Fruit fly (Drosophila melanogaster) whole organism, prepupa: ENCODE measurements around the gene CG8892.

Experiments used
- Blimp-1 ChIP-seq: fragments of 200-800 bp; sonication (Bioruptor generic); optimal IDR thresholded peaks from 3 replicates; lab custom pipeline; 2017; ENCODE audit warnings: missing biosample characterization, missing genetic modification characterization, mild to moderate bottlenecking, moderate library complexity, missing genetic modification reagents
- CG10669 ChIP-seq: fragments of 200-800 bp; sonication (Bioruptor generic); optimal IDR thresholded peaks from 3 replicates; lab custom pipeline; 2018; ENCODE audit warnings: missing biosample characterization, mild to moderate bottlenecking, missing genetic modification characterization, moderate library complexity
- CG11762 ChIP-seq: fragments of 200-800 bp; sonication (Bioruptor generic); optimal IDR thresholded peaks from 3 replicates; lab custom pipeline; 2016; ENCODE audit warnings: missing biosample characterization, missing genetic modification characterization; ENCODE audit not compliant: insufficient read depth
- CG11902 ChIP-seq: fragments of 200-800 bp; sonication (Bioruptor generic); optimal IDR thresholded peaks from 3 replicates; lab custom pipeline; 2016; ENCODE audit warnings: missing biosample characterization, missing genetic modification characterization
- CG15336 ChIP-seq: fragments of 200-800 bp; sonication (Bioruptor generic); IDR thresholded peaks from 2 replicates; pipeline ENCODE4 v1.3.6; 2022; ENCODE audit warnings: missing biosample characterization, missing genetic modification characterization
- CG1621 ChIP-seq: fragments of 200-800 bp; sonication (Bioruptor generic); optimal IDR thresholded peaks from 3 replicates; lab custom pipeline; 2018; ENCODE audit warnings: missing biosample characterization, mild to moderate bottlenecking, missing genetic modification characterization
- CG3032 ChIP-seq: fragments of 200-800 bp; optimal IDR thresholded peaks from 2 replicates; lab custom pipeline; 2019; ENCODE audit warnings: missing biosample characterization, mild to moderate bottlenecking, missing genetic modification characterization, moderate library complexity
- CG31627 ChIP-seq: fragments of 200-800 bp; sonication (Bioruptor generic); optimal IDR thresholded peaks from 3 replicates; lab custom pipeline; 2016; ENCODE audit warnings: missing biosample characterization, missing genetic modification characterization
- CG32006 ChIP-seq: fragments of 200-800 bp; sonication (Bioruptor generic); optimal IDR thresholded peaks from 3 replicates; lab custom pipeline; 2017; ENCODE audit warnings: missing biosample characterization, mild to moderate bottlenecking, missing genetic modification characterization
- CG34406 ChIP-seq: fragments of 200-800 bp; sonication (Bioruptor generic); optimal IDR thresholded peaks from 3 replicates; lab custom pipeline; 2016; ENCODE audit warnings: missing biosample characterization, missing genetic modification characterization
- CG4318 ChIP-seq: fragments of 200-800 bp; sonication (Bioruptor generic); optimal IDR thresholded peaks from 3 replicates; lab custom pipeline; 2017; ENCODE audit warnings: missing biosample characterization, mild to moderate bottlenecking, missing genetic modification characterization
- CG6163 ChIP-seq: fragments of 200-800 bp; sonication (Bioruptor generic); IDR thresholded peaks from 3 replicates; pipeline ENCODE4 v1.3.6; 2022; ENCODE audit warnings: missing biosample characterization, missing genetic modification characterization
- CG6276 ChIP-seq: fragments of 200-800 bp; sonication (Bioruptor generic); optimal IDR thresholded peaks from 2 replicates; lab custom pipeline; 2017; ENCODE audit warnings: missing biosample characterization, mild to moderate bottlenecking, missing genetic modification characterization
- CG6792 ChIP-seq: fragments of 200-800 bp; sonication (Bioruptor generic); optimal IDR thresholded peaks from 3 replicates; lab custom pipeline; 2016; ENCODE audit warnings: missing biosample characterization, missing genetic modification characterization
- CG6808 ChIP-seq: fragments of 200-800 bp; sonication (Bioruptor generic); optimal IDR thresholded peaks from 3 replicates; lab custom pipeline; 2017; ENCODE audit warnings: missing biosample characterization, missing genetic modification characterization, mild to moderate bottlenecking, moderate library complexity, missing genetic modification reagents
- CG6854 ChIP-seq: fragments of 200-800 bp; sonication (Bioruptor generic); optimal IDR thresholded peaks from 2 replicates; lab custom pipeline; 2017; ENCODE audit warnings: missing biosample characterization, mild to moderate bottlenecking, missing genetic modification characterization
- CG7368 ChIP-seq: fragments of 200-800 bp; sonication (Bioruptor generic); optimal IDR thresholded peaks from 3 replicates; lab custom pipeline; 2016; ENCODE audit warnings: missing biosample characterization, missing genetic modification characterization
- CG8119 ChIP-seq: fragments of 200-800 bp; sonication (Bioruptor generic); IDR thresholded peaks from 3 replicates; pipeline ENCODE4 v1.3.6; 2022; ENCODE audit warnings: missing biosample characterization, missing genetic modification characterization
- CG8319 ChIP-seq: fragments of 200-800 bp; sonication (Bioruptor generic); optimal IDR thresholded peaks from 3 replicates; lab custom pipeline; 2016; ENCODE audit warnings: missing biosample characterization, missing genetic modification characterization
- CG8632 ChIP-seq: fragments of 200-800 bp; sonication (Bioruptor generic); optimal IDR thresholded peaks from 3 replicates; lab custom pipeline; 2016; ENCODE audit warnings: missing biosample characterization, missing genetic modification characterization
- CG9139 ChIP-seq: fragments of 200-800 bp; sonication (Bioruptor generic); optimal IDR thresholded peaks from 3 replicates; lab custom pipeline; 2017; ENCODE audit warnings: missing biosample characterization, mild to moderate bottlenecking, missing genetic modification characterization
- Eip75B ChIP-seq: fragments of 200-800 bp; sonication (Bioruptor generic); optimal IDR thresholded peaks from 3 replicates; lab custom pipeline; 2016; ENCODE audit warnings: missing biosample characterization, missing genetic modification characterization
- Eip78C ChIP-seq: fragments of 200-800 bp; sonication (Bioruptor generic); peaks from one replicate; lab custom pipeline; 2016; ENCODE audit warnings: missing biosample characterization, missing genetic modification characterization
- Eip93F ChIP-seq: fragments of 200-800 bp; sonication (Bioruptor generic); optimal IDR thresholded peaks from 2 replicates; lab custom pipeline; 2016; ENCODE audit warnings: missing biosample characterization, mild to moderate bottlenecking, missing genetic modification characterization
- Ets21C ChIP-seq: fragments of 200-800 bp; sonication (Bioruptor generic); optimal IDR thresholded peaks from 3 replicates; lab custom pipeline; 2016; ENCODE audit warnings: missing biosample characterization, missing genetic modification characterization
- Ets96B ChIP-seq: fragments of 200-800 bp; optimal IDR thresholded peaks from 2 replicates; lab custom pipeline; 2019; ENCODE audit warnings: missing biosample characterization, mild to moderate bottlenecking, missing genetic modification characterization, moderate library complexity
- Gug ChIP-seq: fragments of 200-800 bp; sonication (Bioruptor generic); IDR thresholded peaks from 2 replicates; pipeline ENCODE4 v1.3.6; 2022; ENCODE audit warnings: missing biosample characterization, missing genetic modification characterization
- Hr39 ChIP-seq: fragments of 200-800 bp; sonication (Bioruptor generic); optimal IDR thresholded peaks from 2 replicates; lab custom pipeline; 2016; ENCODE audit warnings: missing biosample characterization, missing genetic modification characterization
- Hr4 ChIP-seq: fragments of 200-800 bp; sonication (Bioruptor generic); optimal IDR thresholded peaks from 3 replicates; lab custom pipeline; 2016; ENCODE audit warnings: missing biosample characterization, missing genetic modification characterization
- Lpt ChIP-seq: fragments of 200-800 bp; sonication (Bioruptor generic); optimal IDR thresholded peaks from 3 replicates; lab custom pipeline; 2016; ENCODE audit warnings: missing biosample characterization, missing genetic modification characterization
- OdsH ChIP-seq: fragments of 200-800 bp; sonication (Bioruptor generic); optimal IDR thresholded peaks from 3 replicates; lab custom pipeline; 2016; ENCODE audit warnings: missing biosample characterization, missing genetic modification characterization
- Sox102F ChIP-seq: fragments of 200-800 bp; sonication (Bioruptor generic); optimal IDR thresholded peaks from 2 replicates; lab custom pipeline; 2016; ENCODE audit warnings: missing biosample characterization, mild to moderate bottlenecking, missing genetic modification characterization
- Sox14 ChIP-seq: fragments of 200-800 bp; sonication (Bioruptor generic); optimal IDR thresholded peaks from 3 replicates; lab custom pipeline; 2016; ENCODE audit warnings: missing biosample characterization, missing genetic modification characterization
- Sox15 ChIP-seq: fragments of 200-800 bp; sonication (Bioruptor generic); optimal IDR thresholded peaks from 3 replicates; lab custom pipeline; 2016; ENCODE audit warnings: missing biosample characterization, missing genetic modification characterization
- achi ChIP-seq: fragments of 200-800 bp; sonication (Bioruptor generic); optimal IDR thresholded peaks from 3 replicates; lab custom pipeline; 2016; ENCODE audit warnings: missing biosample characterization, missing genetic modification characterization
- acj6 ChIP-seq: fragments of 200-800 bp; sonication (Bioruptor generic); optimal IDR thresholded peaks from 3 replicates; lab custom pipeline; 2016; ENCODE audit warnings: missing biosample characterization, missing genetic modification characterization
- cyc ChIP-seq: fragments of 200-800 bp; sonication (Bioruptor generic); optimal IDR thresholded peaks from 3 replicates; lab custom pipeline; 2016; ENCODE audit warnings: missing biosample characterization, missing genetic modification characterization
- dac ChIP-seq: fragments of 200-800 bp; sonication (Bioruptor generic); optimal IDR thresholded peaks from 2 replicates; lab custom pipeline; 2017; ENCODE audit warnings: missing biosample characterization, mild to moderate bottlenecking, missing genetic modification characterization
- dsx ChIP-seq: fragments of 200-800 bp; optimal IDR thresholded peaks from 3 replicates; lab custom pipeline; 2019; ENCODE audit warnings: missing biosample characterization, mild to moderate bottlenecking, missing genetic modification characterization, moderate library complexity; ENCODE audit not compliant: poor library complexity, severe bottlenecking
- eg ChIP-seq: fragments of 200-800 bp; sonication (Bioruptor generic); IDR thresholded peaks from 3 replicates; pipeline ENCODE4 v1.3.6; 2022; ENCODE audit warnings: missing biosample characterization, missing genetic modification characterization
- esn ChIP-seq: fragments of 200-800 bp; sonication (Bioruptor generic); optimal IDR thresholded peaks from 2 replicates; lab custom pipeline; 2016; ENCODE audit warnings: missing biosample characterization, mild to moderate bottlenecking, missing genetic modification characterization, moderate library complexity
- fd59A ChIP-seq: fragments of 200-800 bp; sonication (Bioruptor generic); optimal IDR thresholded peaks from 2 replicates; lab custom pipeline; 2017; ENCODE audit warnings: missing biosample characterization, mild to moderate bottlenecking, missing genetic modification characterization, missing genetic modification reagents
- fd85E ChIP-seq: fragments of 200-800 bp; sonication (Bioruptor generic); optimal IDR thresholded peaks from 3 replicates; lab custom pipeline; 2016; ENCODE audit warnings: missing biosample characterization, missing genetic modification characterization
- fkh ChIP-seq: fragments of 200-800 bp; sonication (Bioruptor generic); optimal IDR thresholded peaks from 3 replicates; lab custom pipeline; 2017; ENCODE audit warnings: missing biosample characterization, mild to moderate bottlenecking, missing genetic modification characterization, moderate library complexity
- lz ChIP-seq: fragments of 200-800 bp; sonication (Bioruptor generic); optimal IDR thresholded peaks from 3 replicates; lab custom pipeline; 2016; ENCODE audit warnings: missing biosample characterization, missing genetic modification characterization
- net ChIP-seq: fragments of 200-800 bp; sonication (Bioruptor generic); optimal IDR thresholded peaks from 3 replicates; lab custom pipeline; 2016; ENCODE audit warnings: missing biosample characterization, missing genetic modification characterization
- salr ChIP-seq, 2 experiments: fragments of 200-800 bp; sonication (Bioruptor generic); optimal IDR thresholded peaks; 3 replicates each; lab custom pipeline; 2016 to 2018; ENCODE audit warnings: missing biosample characterization in 2 of 2, missing genetic modification characterization in 2 of 2, mild to moderate bottlenecking in 1 of 2
- spab ChIP-seq: fragments of 200-800 bp; sonication (Bioruptor generic); optimal IDR thresholded peaks from 2 replicates; lab custom pipeline; 2017; ENCODE audit warnings: missing biosample characterization, mild to moderate bottlenecking, missing genetic modification characterization, missing genetic modification reagents
- svp ChIP-seq: fragments of 200-800 bp; sonication (Bioruptor generic); peaks from one replicate; lab custom pipeline; 2016; ENCODE audit warnings: missing biosample characterization, missing genetic modification characterization
- topi ChIP-seq: fragments of 200-800 bp; sonication (Bioruptor generic); optimal IDR thresholded peaks from 3 replicates; lab custom pipeline; 2016; ENCODE audit warnings: missing biosample characterization, missing genetic modification characterization
- vri ChIP-seq: fragments of 200-800 bp; sonication (Bioruptor generic); optimal IDR thresholded peaks from 3 replicates; lab custom pipeline; 2016; ENCODE audit warnings: missing biosample characterization, mild to moderate bottlenecking, missing genetic modification characterization

CG8892 gene

dm6 chr2L:4981278-4981966 lies at the start of gene CG8892, which contains the start of gene CG34126:
TSS of gene CG8892 (minus strand) at chr2L:4981592.
TSS of gene CG34126 (plus strand) at chr2L:4981614.
- peak; percentile 89 for TF ChIP-seq eg (GFP tag; lab: Robert Waterston, UW)
- TF ChIP-seq cyc (GFP tag; lab: Kevin White, UChicago), result peak; percentile 98
- TF ChIP-seq dac (GFP tag; lab: Kevin White, UChicago), result peak; percentile 96
- TF ChIP-seq svp (GFP tag; lab: Kevin White, UChicago), result peak; percentile 97
- TF ChIP-seq CG6163 (GFP tag; lab: Robert Waterston, UW), result peak; percentile 93
- TF ChIP-seq CG8632 (GFP tag; lab: Kevin White, UChicago), result peak; percentile 95
- TF ChIP-seq CG7368 (GFP tag; lab: Kevin White, UChicago), result peak; percentile 92
- peak; percentile 81 for TF ChIP-seq fkh (GFP tag; lab: Kevin White, UChicago)
- peak; percentile 95 for TF ChIP-seq vri (GFP tag; lab: Kevin White, UChicago)
- peak; percentile 98 for TF ChIP-seq Sox15 (GFP tag; lab: Kevin White, UChicago)
- peak; percentile 96 for TF ChIP-seq CG8319 (GFP tag; lab: Kevin White, UChicago)
- peak; percentile 96 for TF ChIP-seq Sox102F (GFP tag; lab: Kevin White, UChicago)
- TF ChIP-seq CG31627 (GFP tag; lab: Kevin White, UChicago), result peak; percentile 99
- TF ChIP-seq CG6854 (GFP tag; lab: Kevin White, UChicago), result peak; percentile 88
- peak; percentile 97 for TF ChIP-seq Sox14 (GFP tag; lab: Kevin White, UChicago)
- TF ChIP-seq CG10669 (GFP tag; lab: Kevin White, UChicago), result peak; percentile 95
- peak; percentile 98 for TF ChIP-seq esn (GFP tag; lab: Kevin White, UChicago)
- TF ChIP-seq CG6808, result peak; percentile 93
- peak; percentile 91 to 96 for TF ChIP-seq salr (GFP tag; optimal IDR thresholded peaks at IDR 0.05; lab: Kevin White, UChicago)
- peak; percentile 98 for TF ChIP-seq acj6 (GFP tag; lab: Kevin White, UChicago)
- peak; percentile 98 for TF ChIP-seq lz (GFP tag; lab: Kevin White, UChicago)
- TF ChIP-seq topi, result peak; percentile 97
- peak; percentile 96 for TF ChIP-seq Eip75B (GFP tag; lab: Kevin White, UChicago)
- peak; percentile 80 for TF ChIP-seq CG9139
- TF ChIP-seq CG4318 (GFP tag; lab: Kevin White, UChicago), result peak; percentile 96
- peak; percentile 94 for TF ChIP-seq Gug (GFP tag; lab: Robert Waterston, UW)
- peak; percentile 88 for TF ChIP-seq CG8119 (GFP tag; lab: Robert Waterston, UW)
- peak; percentile 84 for TF ChIP-seq CG15336 (GFP tag; lab: Robert Waterston, UW)
- peak; percentile 95 for TF ChIP-seq CG6792 (GFP tag; lab: Kevin White, UChicago)
- TF ChIP-seq fd85E (GFP tag; lab: Kevin White, UChicago), result peak; percentile 90
- peak; percentile 94 for TF ChIP-seq CG34406 (GFP tag; lab: Kevin White, UChicago)
- peak; percentile 94 for TF ChIP-seq net (GFP tag; lab: Kevin White, UChicago)
- TF ChIP-seq CG11762, result peak; percentile 95
- TF ChIP-seq Ets21C (GFP tag; lab: Kevin White, UChicago), result peak; percentile 97
- peak; percentile 99 for TF ChIP-seq OdsH
- TF ChIP-seq dsx, result peak; percentile 89
- peak; percentile 98 for TF ChIP-seq Hr39 (GFP tag; lab: Kevin White, UChicago)
- TF ChIP-seq achi (GFP tag; lab: Kevin White, UChicago), result peak; percentile 96
- peak; percentile 98 for TF ChIP-seq Eip78C (GFP tag; lab: Kevin White, UChicago)
- peak; percentile 97 for TF ChIP-seq CG32006 (GFP tag; lab: Kevin White, UChicago)
- peak; percentile 92 for TF ChIP-seq Blimp-1 (GFP tag; lab: Kevin White, UChicago)
- TF ChIP-seq Lpt (GFP tag; lab: Kevin White, UChicago), result peak; percentile 90
- TF ChIP-seq spab (GFP tag; lab: Kevin White, UChicago), result peak; percentile 91
- TF ChIP-seq CG1621, result peak; percentile 87
- TF ChIP-seq CG6276, result peak; percentile 81
- peak; percentile 96 for TF ChIP-seq fd59A (GFP tag; lab: Kevin White, UChicago)
- TF ChIP-seq Ets96B, result peak; percentile 92
- TF ChIP-seq Hr4 (GFP tag; lab: Kevin White, UChicago), result peak; percentile 96
- TF ChIP-seq CG3032 (tag; lab: Kevin White, UChicago), result peak; percentile 98
- peak; percentile 98 for TF ChIP-seq CG11902 (GFP tag; lab: Kevin White, UChicago)
- peak; percentile 87 for TF ChIP-seq Eip93F (GFP tag; lab: Kevin White, UChicago)
